Worm (Caenorhabditis elegans) whole organism, L3 larva: ENCODE data around the gene afmd-1.
A peak's percentile ranks its signal among the peaks of the same experiment; 100 is the strongest.

ENCODE experiments used
- R02D3.7 ChIP-seq: fragments of 150-350 bp; optimal IDR thresholded peaks from 2 replicates; lab custom pipeline; 2014; ENCODE audit warnings: missing biosample characterization, missing genetic modification characterization
- aly-2 ChIP-seq: fragments of 150-350 bp; optimal IDR thresholded peaks from 2 replicates; lab custom pipeline; 2014; ENCODE audit warnings: missing biosample characterization, missing genetic modification characterization
- ceh-9 ChIP-seq: sonication (generic microtip); optimal IDR thresholded peaks from 2 replicates; lab custom pipeline; 2018; ENCODE audit warnings: missing biosample characterization, missing genetic modification characterization
- daf-12 ChIP-seq: fragments of 150-350 bp; optimal IDR thresholded peaks from 2 replicates; lab custom pipeline; 2014; ENCODE audit warnings: missing biosample characterization, missing genetic modification reagents, missing genetic modification characterization
- egl-27 ChIP-seq: sonication (generic microtip); optimal IDR thresholded peaks from 4 replicates; lab custom pipeline; 2017; ENCODE audit warnings: missing biosample characterization, missing genetic modification reagents, missing genetic modification characterization
- egl-5 ChIP-seq: fragments of 150-350 bp; optimal IDR thresholded peaks from 2 replicates; lab custom pipeline; 2017; ENCODE audit warnings: missing biosample characterization, missing genetic modification reagents, missing genetic modification characterization, inconsistent platforms
- elt-1 ChIP-seq: fragments of 150-350 bp; optimal IDR thresholded peaks from 2 replicates; lab custom pipeline; 2014; ENCODE audit warnings: missing biosample characterization, missing genetic modification characterization
- elt-2 ChIP-seq: sonication (generic microtip); optimal IDR thresholded peaks from 2 replicates; lab custom pipeline; 2016; ENCODE audit warnings: missing genetic modification reagents, mild to moderate bottlenecking, missing genetic modification characterization, missing compliant biosample characterization
- elt-3 ChIP-seq, 3 experiments: fragments of 150-350 bp in 1 of 3; sonication (generic microtip) in 2 of 3; optimal IDR thresholded peaks; 2 replicates in 2 of 3; 4 replicates in 1 of 3; lab custom pipeline; 2014 to 2017; ENCODE audit warnings: missing biosample characterization in 3 of 3, missing genetic modification characterization in 3 of 3
- eor-1 ChIP-seq, 2 experiments: fragments of 150-350 bp; optimal IDR thresholded peaks; 2 replicates each; lab custom pipeline; 2014 to 2018; ENCODE audit warnings: missing biosample characterization in 2 of 2, missing genetic modification characterization in 2 of 2
- hmg-11 ChIP-seq: sonication (generic microtip); optimal IDR thresholded peaks from 2 replicates; lab custom pipeline; 2016; ENCODE audit warnings: missing genetic modification characterization, missing compliant biosample characterization
- lin-15B ChIP-seq: fragments of 150-350 bp; optimal IDR thresholded peaks from 2 replicates; lab custom pipeline; 2014; ENCODE audit warnings: missing biosample characterization, missing genetic modification characterization
- lin-39 ChIP-seq: fragments of 150-350 bp; optimal IDR thresholded peaks from 2 replicates; lab custom pipeline; 2018; ENCODE audit warnings: missing biosample characterization, missing genetic modification reagents, missing genetic modification characterization
- lsy-12 ChIP-seq: sonication (generic microtip); optimal IDR thresholded peaks from 2 replicates; lab custom pipeline; 2016; ENCODE audit warnings: mild to moderate bottlenecking, missing genetic modification characterization, missing compliant biosample characterization
- mdl-1 ChIP-seq: fragments of 150-350 bp; optimal IDR thresholded peaks from 2 replicates; lab custom pipeline; 2014; ENCODE audit warnings: missing biosample characterization, missing genetic modification characterization
- mml-1 ChIP-seq: fragments of 150-350 bp; sonication (generic microtip); optimal IDR thresholded peaks from 3 replicates; lab custom pipeline; 2014; ENCODE audit warnings: missing biosample characterization, missing genetic modification characterization
- nfya-1 ChIP-seq: sonication (generic microtip); optimal IDR thresholded peaks from 2 replicates; lab custom pipeline; 2017; ENCODE audit warnings: missing genetic modification characterization, mild to moderate bottlenecking, missing compliant biosample characterization, antibody characterized with exemption, moderate library complexity; ENCODE audit not compliant: insufficient read depth
- nhr-11 ChIP-seq: fragments of 150-350 bp; optimal IDR thresholded peaks from 2 replicates; lab custom pipeline; 2014; ENCODE audit warnings: missing biosample characterization, missing genetic modification characterization
- nhr-12 ChIP-seq: fragments of 150-350 bp; optimal IDR thresholded peaks from 2 replicates; lab custom pipeline; 2014; ENCODE audit warnings: missing biosample characterization, missing genetic modification characterization
- nhr-23 ChIP-seq: fragments of 150-350 bp; optimal IDR thresholded peaks from 2 replicates; lab custom pipeline; 2014; ENCODE audit warnings: missing biosample characterization, missing genetic modification reagents, missing genetic modification characterization
- nhr-237 ChIP-seq: fragments of 150-350 bp; optimal IDR thresholded peaks from 2 replicates; lab custom pipeline; 2014; ENCODE audit warnings: missing biosample characterization, missing genetic modification characterization
- nhr-28 ChIP-seq: fragments of 150-350 bp; optimal IDR thresholded peaks from 2 replicates; lab custom pipeline; 2014; ENCODE audit warnings: missing biosample characterization, missing genetic modification characterization
- nhr-43 ChIP-seq: sonication (generic microtip); optimal IDR thresholded peaks from 2 replicates; lab custom pipeline; 2016; ENCODE audit warnings: mild to moderate bottlenecking, missing genetic modification characterization, missing compliant biosample characterization; ENCODE audit not compliant: poor library complexity, severe bottlenecking
- nhr-67 ChIP-seq: fragments of 150-350 bp; optimal IDR thresholded peaks from 2 replicates; lab custom pipeline; 2014; ENCODE audit warnings: missing biosample characterization, missing genetic modification characterization
- nhr-76 ChIP-seq: fragments of 150-350 bp; sonication (generic microtip); optimal IDR thresholded peaks from 5 replicates; lab custom pipeline; 2014; ENCODE audit warnings: missing biosample characterization, missing genetic modification characterization
- pha-4 ChIP-seq: fragments of 150-350 bp; optimal IDR thresholded peaks from 2 replicates; lab custom pipeline; 2014; ENCODE audit warnings: missing biosample characterization, missing genetic modification reagents, missing genetic modification characterization
- pqm-1 ChIP-seq: fragments of 150-350 bp; optimal IDR thresholded peaks from 2 replicates; lab custom pipeline; 2017; ENCODE audit warnings: missing biosample characterization, missing genetic modification characterization, inconsistent platforms
- snpc-4 ChIP-seq: fragments of 150-350 bp; optimal IDR thresholded peaks from 2 replicates; lab custom pipeline; 2014; ENCODE audit warnings: missing biosample characterization, missing genetic modification characterization
- unc-39 ChIP-seq: sonication (generic microtip); optimal IDR thresholded peaks from 4 replicates; lab custom pipeline; 2017; ENCODE audit warnings: missing biosample characterization, missing genetic modification characterization
- unc-62 ChIP-seq: fragments of 150-350 bp; sonication (generic microtip); optimal IDR thresholded peaks from 4 replicates; lab custom pipeline; 2014; ENCODE audit warnings: missing biosample characterization, missing genetic modification reagents, missing genetic modification characterization
- zag-1 ChIP-seq: fragments of 150-350 bp; optimal IDR thresholded peaks from 2 replicates; lab custom pipeline; 2014; ENCODE audit warnings: missing biosample characterization, missing genetic modification characterization
- ztf-4 ChIP-seq: fragments of 150-350 bp; optimal IDR thresholded peaks from 2 replicates; lab custom pipeline; 2014; ENCODE audit warnings: missing biosample characterization, missing genetic modification characterization

Gene afmd-1

DNA sequence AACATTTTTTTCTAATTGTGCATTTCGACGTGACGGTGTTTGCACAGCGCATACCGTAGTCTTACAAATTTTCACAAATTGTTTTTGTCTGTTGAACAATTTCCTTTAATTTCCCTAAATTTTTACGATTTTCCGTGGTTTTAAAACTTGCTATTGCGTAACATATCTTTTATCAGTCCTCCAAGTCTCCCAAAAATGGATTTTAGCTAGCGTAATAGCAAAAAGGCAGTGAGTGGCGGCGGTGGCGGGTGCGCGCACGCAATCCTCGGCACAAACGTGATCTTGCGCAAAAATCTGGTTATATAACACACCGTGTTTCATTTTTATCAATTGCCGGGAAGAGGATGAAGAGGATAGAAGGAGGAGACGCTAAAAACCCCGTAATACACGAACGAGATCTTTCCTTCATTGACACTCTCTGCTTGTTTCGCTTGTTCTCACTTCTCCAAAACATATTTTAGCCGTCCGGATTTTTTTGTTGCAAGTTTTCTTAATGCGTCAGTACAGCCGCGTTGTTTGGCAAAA is 7.7 kb upstream of the afmd-1 start:
- peak; percentile 56 for TF ChIP-seq nhr-43 (tag; lab: Kevin White, UChicago)
- no peak for TF ChIP-seq lin-15B (tag; lab: Kevin White, UChicago)
- peak; percentile 34 for TF ChIP-seq nhr-23 (tag; lab: Kevin White, UChicago)

DNA sequence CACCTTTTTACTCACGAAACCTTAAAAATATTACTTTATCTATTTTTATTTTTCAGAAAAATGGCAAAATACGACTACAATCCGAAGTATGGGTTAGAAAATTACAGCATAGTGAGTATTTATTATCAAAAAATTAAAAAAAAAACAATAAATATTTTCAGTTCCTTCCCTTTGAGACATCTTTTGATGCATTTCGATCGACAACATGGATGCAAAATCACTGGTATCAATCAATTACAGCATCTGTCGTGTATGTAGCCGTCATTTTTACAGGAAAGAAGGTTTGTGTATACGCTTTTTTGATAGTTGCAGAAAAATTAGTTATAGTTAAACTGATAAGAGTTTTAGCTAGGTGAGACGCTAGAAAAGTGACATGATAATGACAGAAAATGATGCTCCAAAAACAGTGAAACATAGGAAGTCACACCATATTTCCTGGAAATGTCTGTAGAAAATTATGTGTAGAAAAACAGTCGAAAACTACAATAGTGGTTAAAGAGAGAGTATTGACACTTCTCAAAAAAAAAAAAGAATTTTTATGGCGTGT is 6.3 kb upstream of the afmd-1 start, which contains the start of gene elo-3:
Gene elo-3, plus strand, starts transcription at position 51 of the 547 bp plus-strand sequence.
- TF ChIP-seq pha-4 (tag; lab: Kevin White, UChicago) (peak; percentile 9), egl-5 (tag; lab: Kevin White, UChicago) (no peak), hmg-11 (tag; lab: Kevin White, UChicago) (no peak), elt-2 (tag; lab: Kevin White, UChicago) (peak; percentile 63), ceh-9 (no peak), snpc-4 (no peak), pqm-1 (tag; lab: Kevin White, UChicago) (peak; percentile 51), nhr-28 (tag; lab: Kevin White, UChicago) (no peak)

DNA sequence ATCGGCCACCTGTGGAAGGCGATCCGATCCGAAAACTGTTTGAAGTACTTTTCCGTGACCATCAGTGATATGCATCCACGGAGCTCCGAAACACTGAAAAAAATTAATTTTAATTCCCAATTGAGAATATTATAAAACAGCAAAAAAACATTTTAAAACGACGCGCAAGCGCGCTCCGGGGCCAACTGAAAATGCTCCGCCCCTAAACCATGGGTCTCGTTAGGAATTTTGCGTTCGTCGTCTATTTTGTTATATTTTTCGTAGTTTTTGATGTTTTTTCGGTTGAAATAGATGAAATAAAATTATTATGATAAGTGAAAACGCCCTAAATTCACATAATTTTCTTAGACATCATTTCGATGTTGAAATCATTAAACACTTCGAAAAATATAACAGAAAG is 3.5 kb upstream of the afmd-1 start:
- TF ChIP-seq unc-62 (GFP tag; lab: Kevin White, UChicago) (peak; percentile 48), daf-12 (tag; lab: Kevin White, UChicago) (no peak)

DNA sequence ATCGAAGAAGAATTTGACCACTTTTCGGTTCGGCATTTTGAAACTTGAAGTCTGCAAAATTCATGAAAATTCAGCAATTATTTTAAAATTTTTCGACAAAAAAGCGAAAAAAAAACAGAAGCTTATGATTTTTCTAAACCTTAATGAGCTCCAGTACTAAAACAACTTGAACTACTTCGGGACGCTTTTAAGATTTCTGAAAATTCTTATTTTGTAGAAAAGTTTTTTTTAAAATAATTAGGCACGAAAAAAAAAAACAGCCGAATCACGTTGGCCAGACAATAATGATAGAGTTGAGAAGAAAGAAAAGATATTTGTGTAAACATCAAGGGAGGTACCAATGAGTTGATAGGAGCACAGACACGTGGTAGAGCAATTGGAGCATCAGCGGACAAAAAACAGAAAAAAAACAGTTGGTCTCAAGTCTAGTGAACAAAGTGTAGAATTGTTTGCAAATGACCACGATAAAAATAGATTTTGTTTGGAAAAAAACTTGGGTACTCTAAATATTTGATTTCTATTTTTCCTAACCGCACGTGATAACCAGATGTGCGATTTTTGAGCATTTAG is 1.7 kb upstream of the afmd-1 start, which contains the start of gene gstk-2:
Gene gstk-2, minus strand, starts transcription at position 51 of the 570 bp plus-strand sequence.
- peak; percentile 2 for TF ChIP-seq egl-5 (tag; lab: Kevin White, UChicago)
- no peak for TF ChIP-seq eor-1 (tag; optimal IDR thresholded peaks at IDR 0.05; lab: Kevin White, UChicago)
- TF ChIP-seq nhr-11 (tag; lab: Kevin White, UChicago): no peak
- TF ChIP-seq zag-1 (tag; lab: Kevin White, UChicago): no peak
- TF ChIP-seq elt-1 (tag; lab: Kevin White, UChicago): no peak
- TF ChIP-seq pha-4 (tag; lab: Kevin White, UChicago): peak; percentile 90
- no peak for TF ChIP-seq ztf-4 (tag; lab: Kevin White, UChicago)
- no peak for TF ChIP-seq mdl-1 (tag; lab: Kevin White, UChicago)
- no peak for TF ChIP-seq aly-2 (tag; lab: Kevin White, UChicago)
- TF ChIP-seq nfya-1 (tag; lab: Kevin White, UChicago): peak; percentile 45
- no peak for TF ChIP-seq hmg-11 (tag; lab: Kevin White, UChicago)
- peak; percentile 5 for TF ChIP-seq lin-39 (tag; lab: Kevin White, UChicago)
- TF ChIP-seq, all 47 proteins: peak for 4

DNA sequence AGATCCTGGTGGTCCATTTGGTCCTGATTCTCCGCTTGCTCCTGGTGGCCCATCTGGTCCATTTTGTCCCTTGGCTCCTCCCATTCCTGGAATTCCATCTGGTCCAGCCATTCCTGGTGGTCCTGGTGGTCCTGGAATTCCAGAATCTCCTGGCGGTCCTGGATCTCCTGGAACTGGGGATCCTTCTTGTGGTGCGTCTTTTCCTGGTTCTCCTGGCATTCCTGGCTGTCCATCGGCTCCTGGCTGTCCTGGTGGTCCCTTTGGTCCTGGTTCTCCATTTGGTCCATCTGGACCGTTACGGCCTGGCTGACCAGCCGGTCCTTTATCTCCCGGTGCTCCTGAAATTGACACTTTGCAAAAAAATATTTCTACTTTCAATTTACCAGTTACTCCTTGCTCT is 1.6 kb downstream of the afmd-1 start:
- TF ChIP-seq nhr-43 (tag; lab: Kevin White, UChicago) (no peak), zag-1 (tag; lab: Kevin White, UChicago) (no peak), unc-39 (tag; lab: Kevin White, UChicago) (no peak), elt-1 (tag; lab: Kevin White, UChicago) (no peak)
- TF ChIP-seq, all 47 proteins: peak for 0

DNA sequence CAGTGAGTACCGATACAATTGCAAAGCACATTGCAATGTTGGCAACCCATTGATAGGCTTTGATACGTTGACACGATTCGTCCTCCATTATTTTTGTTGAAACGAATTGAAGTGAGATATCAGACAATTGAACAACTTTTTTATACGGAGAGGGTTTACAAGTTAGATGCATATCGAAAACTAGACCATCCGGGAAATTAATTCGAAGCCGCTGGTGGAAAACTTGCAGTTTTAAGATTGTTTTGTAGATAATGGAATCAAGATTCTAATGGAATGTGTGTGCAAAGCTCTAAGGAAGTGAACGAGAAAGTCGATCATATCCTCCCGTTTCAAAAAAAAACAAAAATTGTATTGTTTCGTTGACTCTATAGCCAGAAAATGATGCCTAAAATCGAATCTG is 2.5 kb downstream of the afmd-1 start, which contains the start of gene col-114:
Gene col-114, minus strand, starts transcription at position 101 of the 400 bp plus-strand sequence.
- no peak for TF ChIP-seq pha-4 (tag; lab: Kevin White, UChicago)
- no peak for TF ChIP-seq nhr-12 (tag; lab: Kevin White, UChicago)
- TF ChIP-seq egl-27 (tag; lab: Kevin White, UChicago): no peak
- TF ChIP-seq zag-1 (tag; lab: Kevin White, UChicago): no peak
- no peak for TF ChIP-seq lsy-12 (tag; lab: Kevin White, UChicago)
- TF ChIP-seq nhr-11 (tag; lab: Kevin White, UChicago): no peak
- TF ChIP-seq egl-5 (tag; lab: Kevin White, UChicago): no peak
- TF ChIP-seq nhr-67 (tag; lab: Kevin White, UChicago): no peak
- TF ChIP-seq lin-39 (tag; lab: Kevin White, UChicago): no peak
- TF ChIP-seq R02D3.7 (tag; lab: Kevin White, UChicago): no peak
- TF ChIP-seq elt-3 (tag; optimal IDR thresholded peaks at IDR 0.05; lab: Kevin White, UChicago): no peak
- TF ChIP-seq nfya-1 (tag; lab: Kevin White, UChicago): no peak
- no peak for TF ChIP-seq nhr-76 (tag; lab: Kevin White, UChicago)
- no peak for TF ChIP-seq unc-62 (GFP tag; lab: Kevin White, UChicago)
- TF ChIP-seq nhr-237: no peak
- no peak for TF ChIP-seq mml-1 (tag; lab: Kevin White, UChicago)
- TF ChIP-seq, all 47 proteins: peak for 0
